Worm (Caenorhabditis elegans) whole organism, early embryonic: ENCODE results near the gene B0391.14.

ENCODE experiments used
- B0310.2 ChIP-seq: sonication (generic microtip); optimal IDR thresholded peaks from 2 replicates; lab custom pipeline; 2016; ENCODE audit warnings: mild to moderate bottlenecking, missing genetic modification characterization, missing compliant biosample characterization
- F13C5.2 ChIP-seq: sonication (generic microtip); optimal IDR thresholded peaks from 2 replicates; lab custom pipeline; 2017; ENCODE audit warnings: mild to moderate bottlenecking, missing genetic modification characterization, inconsistent platforms, missing compliant biosample characterization
- aly-1 ChIP-seq: sonication (generic microtip); optimal IDR thresholded peaks from 2 replicates; lab custom pipeline; 2016; ENCODE audit warnings: missing genetic modification characterization, missing compliant biosample characterization
- ama-1 ChIP-seq: fragments of 150-350 bp; optimal IDR thresholded peaks from 2 replicates; lab custom pipeline; 2014
- ceh-13 ChIP-seq: fragments of 200-800 bp; sonication (Bioruptor generic); optimal IDR thresholded peaks from 2 replicates; lab custom pipeline; 2018; ENCODE audit warnings: mild to moderate bottlenecking, missing genetic modification characterization, missing compliant biosample characterization
- ceh-36 ChIP-seq: sonication (generic microtip); optimal IDR thresholded peaks from 2 replicates; lab custom pipeline; 2016; ENCODE audit warnings: missing genetic modification characterization, inconsistent platforms, missing compliant biosample characterization
- ets-7 ChIP-seq: sonication (generic microtip); optimal IDR thresholded peaks from 2 replicates; lab custom pipeline; 2016; ENCODE audit warnings: missing genotype, missing genetic modification characterization, missing compliant biosample characterization
- flt-1 ChIP-seq: fragments of 200-800 bp; sonication (Bioruptor generic); IDR thresholded peaks from 2 replicates; pipeline ENCODE4 v1.3.6; 2022; ENCODE audit warnings: missing genetic modification characterization, missing compliant biosample characterization
- hmbx-1 ChIP-seq: sonication (generic microtip); optimal IDR thresholded peaks from 2 replicates; lab custom pipeline; 2016; ENCODE audit warnings: mild to moderate bottlenecking, missing genetic modification characterization, missing compliant biosample characterization
- hmg-4 ChIP-seq: fragments of 200-800 bp; sonication (Bioruptor generic); optimal IDR thresholded peaks from 2 replicates; lab custom pipeline; 2018; ENCODE audit warnings: mild to moderate bottlenecking, missing genetic modification characterization, missing compliant biosample characterization
- hnd-1 ChIP-seq: sonication (generic microtip); optimal IDR thresholded peaks from 2 replicates; lab custom pipeline; 2016; ENCODE audit warnings: missing genetic modification characterization, missing compliant biosample characterization
- pes-1 ChIP-seq: fragments of 200-800 bp; sonication (Bioruptor generic); IDR thresholded peaks from 2 replicates; pipeline ENCODE4 v1.3.6; 2022; ENCODE audit warnings: missing genetic modification reagents, missing genetic modification characterization, missing compliant biosample characterization
- scrt-1 ChIP-seq: fragments of 200-800 bp; sonication (Bioruptor generic); IDR thresholded peaks from 2 replicates; pipeline ENCODE4 v1.3.6; 2022; ENCODE audit warnings: missing genetic modification characterization, missing compliant biosample characterization
- sea-1 ChIP-seq: fragments of 200-800 bp; sonication (Bioruptor generic); conservative IDR thresholded peaks from 2 replicates; pipeline ENCODE4 v1.3.6; 2022; ENCODE audit warnings: missing genetic modification characterization, missing compliant biosample characterization
- tbx-11 ChIP-seq: fragments of 200-800 bp; sonication (Bioruptor generic); IDR thresholded peaks from 2 replicates; pipeline ENCODE4 v1.3.6; 2022; ENCODE audit warnings: missing genetic modification characterization, missing compliant biosample characterization
- tbx-37 ChIP-seq: fragments of 200-800 bp; sonication (Bioruptor generic); conservative IDR thresholded peaks from 2 replicates; pipeline ENCODE4 v1.3.6; 2022; ENCODE audit warnings: missing genetic modification reagents, missing genetic modification characterization, missing compliant biosample characterization
- tra-4 ChIP-seq: sonication (generic microtip); optimal IDR thresholded peaks from 2 replicates; lab custom pipeline; 2017; ENCODE audit warnings: missing genetic modification characterization, missing compliant biosample characterization

The B0391.14 gene

ce11 chrV:15577395-15577896, 22.2 kb downstream of the B0391.14 start, which contains the start of gene atx-3:
Gene atx-3 (minus strand): TSS chrV:15577445.
- TF ChIP-seq aly-1 (tag; lab: Kevin White, UChicago) (no peak), ama-1 (lab: Kevin White, UChicago) (no peak), ets-7 (tag; lab: Kevin White, UChicago) (no peak), scrt-1 (GFP tag; lab: Robert Waterston, UW) (no peak), tbx-37 (GFP tag; lab: Robert Waterston, UW) (no peak), ceh-36 (tag; lab: Kevin White, UChicago) (no peak), tbx-11 (GFP tag; lab: Robert Waterston, UW) (no peak), B0310.2 (no peak), tra-4 (tag; lab: Kevin White, UChicago) (no peak), hnd-1 (tag; lab: Kevin White, UChicago) (no peak), F13C5.2 (tag; lab: Kevin White, UChicago) (no peak), sea-1 (GFP tag; lab: Robert Waterston, UW) (no peak), ceh-13 (GFP tag; lab: Kevin White, UChicago) (no peak), hmg-4 (GFP tag; lab: Kevin White, UChicago) (no peak), hmbx-1 (tag; lab: Kevin White, UChicago) (no peak), pes-1 (no peak)

DNA sequence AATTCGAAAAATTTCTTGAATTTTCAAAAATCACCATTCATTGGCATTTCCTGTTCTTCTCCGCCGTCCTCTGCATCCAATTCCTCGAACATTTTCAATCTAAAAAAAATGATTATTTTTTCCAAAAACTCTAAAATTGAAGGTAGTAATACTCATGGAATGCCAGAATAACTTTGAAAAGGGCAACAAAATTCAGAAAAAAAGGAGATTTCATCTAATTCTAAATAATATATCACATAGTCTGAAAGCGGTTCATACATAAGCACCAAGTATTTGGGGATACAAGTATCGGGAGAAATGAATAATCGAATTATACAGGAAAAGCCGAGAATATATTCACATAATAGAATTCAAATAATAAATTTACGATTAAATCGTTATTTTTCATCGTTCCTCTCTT, 24.4 kb downstream of the B0391.14 start, which contains the start of gene mdt-28:
Gene mdt-28, minus strand, starts transcription at position 101 of the 400 bp plus-strand sequence.
- TF ChIP-seq pes-1 (no peak), F13C5.2 (tag; lab: Kevin White, UChicago) (no peak), flt-1 (GFP tag; lab: Robert Waterston, UW) (no peak)

DNA sequence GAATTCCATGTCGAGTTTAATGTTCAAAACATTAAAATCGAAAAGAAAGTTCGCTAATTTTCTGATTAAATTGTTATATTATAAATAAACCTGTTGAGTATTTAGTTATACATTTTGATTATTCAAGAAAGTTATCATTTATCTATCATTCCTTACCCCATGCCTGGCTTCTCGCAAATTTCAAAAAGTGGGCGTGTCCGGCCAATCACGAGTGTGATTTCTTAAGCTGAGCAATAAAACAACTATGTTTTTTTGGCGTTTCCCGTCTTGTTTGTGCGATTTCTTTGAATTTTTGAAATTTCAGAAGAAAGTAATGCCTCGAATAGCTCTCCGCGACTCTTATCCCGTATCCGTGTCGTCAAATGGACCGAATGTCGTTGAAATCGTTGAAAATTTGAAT, 27.0 kb downstream of the B0391.14 start, which contains the start of gene fbxa-94:
Gene fbxa-94, plus strand, starts transcription at position 301 of the 400 bp plus-strand sequence.
- TF ChIP-seq sea-1 (GFP tag; lab: Robert Waterston, UW): no peak
- no peak for TF ChIP-seq pes-1
- TF ChIP-seq tbx-11 (GFP tag; lab: Robert Waterston, UW): no peak
- TF ChIP-seq hmg-4 (GFP tag; lab: Kevin White, UChicago): no peak
- no peak for TF ChIP-seq tbx-37 (GFP tag; lab: Robert Waterston, UW)

ce11 chrV:15571006-15571526, 28.6 kb downstream of the B0391.14 start, which contains the start of gene fbxa-95:
Gene fbxa-95 (plus strand): TSS chrV:15571476.
- TF ChIP-seq flt-1 (GFP tag; lab: Robert Waterston, UW) (no peak), tbx-11 (GFP tag; lab: Robert Waterston, UW) (no peak), sea-1 (GFP tag; lab: Robert Waterston, UW) (no peak), ama-1 (lab: Kevin White, UChicago) (no peak), hmbx-1 (tag; lab: Kevin White, UChicago) (no peak), scrt-1 (GFP tag; lab: Robert Waterston, UW) (no peak), tbx-37 (GFP tag; lab: Robert Waterston, UW) (no peak), pes-1 (no peak), aly-1 (tag; lab: Kevin White, UChicago) (no peak), F13C5.2 (tag; lab: Kevin White, UChicago) (no peak), hmg-4 (GFP tag; lab: Kevin White, UChicago) (no peak), tra-4 (tag; lab: Kevin White, UChicago) (no peak), ets-7 (tag; lab: Kevin White, UChicago) (no peak), ceh-13 (GFP tag; lab: Kevin White, UChicago) (no peak), ceh-36 (tag; lab: Kevin White, UChicago) (no peak), B0310.2 (no peak), hnd-1 (tag; lab: Kevin White, UChicago) (no peak)

ce11 chrV:15569702-15570430, 29.8 kb downstream of the B0391.14 start, which contains the start of gene lsm-5:
Gene lsm-5 (plus strand): TSS chrV:15570380.
- TF ChIP-seq B0310.2 (no peak), tbx-37 (GFP tag; lab: Robert Waterston, UW) (no peak), sea-1 (GFP tag; lab: Robert Waterston, UW) (no peak), flt-1 (GFP tag; lab: Robert Waterston, UW) (no peak), pes-1 (no peak), F13C5.2 (tag; lab: Kevin White, UChicago) (no peak), ceh-13 (GFP tag; lab: Kevin White, UChicago) (no peak), hnd-1 (tag; lab: Kevin White, UChicago) (no peak), scrt-1 (GFP tag; lab: Robert Waterston, UW) (no peak), ets-7 (tag; lab: Kevin White, UChicago) (no peak), ceh-36 (tag; lab: Kevin White, UChicago) (no peak)

ce11 chrV:15568381-15568780, 31.3 kb downstream of the B0391.14 start:
- TF ChIP-seq scrt-1 (GFP tag; lab: Robert Waterston, UW) (no peak), B0310.2 (no peak), tbx-37 (GFP tag; lab: Robert Waterston, UW) (no peak), flt-1 (GFP tag; lab: Robert Waterston, UW) (no peak), ceh-36 (tag; lab: Kevin White, UChicago) (no peak), hmbx-1 (tag; lab: Kevin White, UChicago) (no peak), sea-1 (GFP tag; lab: Robert Waterston, UW) (no peak), F13C5.2 (tag; lab: Kevin White, UChicago) (no peak)

ce11 chrV:15567344-15567804, 32.3 kb downstream of the B0391.14 start, which contains the start of gene acs-2:
Gene acs-2 (plus strand): TSS chrV:15567394.
- no peak for TF ChIP-seq tbx-37 (GFP tag; lab: Robert Waterston, UW)
- TF ChIP-seq ceh-36 (tag; lab: Kevin White, UChicago): no peak
- TF ChIP-seq tbx-11 (GFP tag; lab: Robert Waterston, UW): no peak
- no peak for TF ChIP-seq tra-4 (tag; lab: Kevin White, UChicago)
- no peak for TF ChIP-seq ama-1 (lab: Kevin White, UChicago)
- TF ChIP-seq hnd-1 (tag; lab: Kevin White, UChicago): no peak
- TF ChIP-seq hmbx-1 (tag; lab: Kevin White, UChicago): no peak
- no peak for TF ChIP-seq pes-1
- TF ChIP-seq aly-1 (tag; lab: Kevin White, UChicago): no peak
- TF ChIP-seq flt-1 (GFP tag; lab: Robert Waterston, UW): no peak
- TF ChIP-seq B0310.2: no peak
- no peak for TF ChIP-seq ets-7 (tag; lab: Kevin White, UChicago)
- TF ChIP-seq hmg-4 (GFP tag; lab: Kevin White, UChicago): no peak
- TF ChIP-seq F13C5.2 (tag; lab: Kevin White, UChicago): no peak
